Fruit fly (Drosophila melanogaster) whole organism, wandering third instar larva: ENCODE measurements around the gene CG4592.
A peak's percentile ranks its signal among the peaks of the same experiment; 100 is the strongest.

Experiments used
- Abd-B ChIP-seq: fragments of >200 bp; optimal IDR thresholded peaks from 2 replicates; lab custom pipeline; 2017; ENCODE audit warnings: missing biosample characterization, missing genetic modification characterization
- CG32264 ChIP-seq: fragments of 200-800 bp; sonication (Bioruptor generic); optimal IDR thresholded peaks from 2 replicates; lab custom pipeline; 2016; ENCODE audit warnings: missing biosample characterization, missing genetic modification characterization
- CG9705 ChIP-seq: fragments of 200-800 bp; sonication (Bioruptor generic); optimal IDR thresholded peaks from 2 replicates; lab custom pipeline; 2018; ENCODE audit warnings: missing biosample characterization, mild to moderate bottlenecking, missing genetic modification characterization
- CrebA ChIP-seq: fragments of 200-800 bp; sonication (Bioruptor generic); optimal IDR thresholded peaks from 2 replicates; lab custom pipeline; 2016; ENCODE audit warnings: missing biosample characterization, mild to moderate bottlenecking, missing genetic modification characterization, borderline replicate concordance
- Dfd ChIP-seq: fragments of >200 bp; optimal IDR thresholded peaks from 2 replicates; lab custom pipeline; 2017; ENCODE audit warnings: missing biosample characterization, missing genetic modification characterization
- Dif ChIP-seq: fragments of 200-275, 200-300 bp; sonication (Bioruptor generic); optimal IDR thresholded peaks from 2 replicates; lab custom pipeline; 2018; ENCODE audit warnings: missing biosample characterization, missing genetic modification characterization; ENCODE audit not compliant: partially characterized antibody
- GATAd ChIP-seq: sonication (Bioruptor generic); optimal IDR thresholded peaks from 2 replicates; lab custom pipeline; 2016; ENCODE audit warnings: missing biosample characterization, missing genetic modification characterization
- HLH106 ChIP-seq: fragments of 200-800 bp; optimal IDR thresholded peaks from 3 replicates; lab custom pipeline; 2019; ENCODE audit warnings: missing biosample characterization, mild to moderate bottlenecking, missing genetic modification characterization, moderate library complexity
- Hnf4 ChIP-seq: fragments of 200-800 bp; sonication (Bioruptor generic); optimal IDR thresholded peaks from 2 replicates; lab custom pipeline; 2016; ENCODE audit warnings: missing biosample characterization, mild to moderate bottlenecking, missing genetic modification characterization
- Hr78 ChIP-seq: fragments of >200 bp; optimal IDR thresholded peaks from 2 replicates; lab custom pipeline; 2017; ENCODE audit warnings: missing biosample characterization, missing genetic modification characterization
- Hr83 ChIP-seq: fragments of 200-300 bp; sonication (Bioruptor generic); optimal IDR thresholded peaks from 2 replicates; lab custom pipeline; 2016; ENCODE audit warnings: missing biosample characterization, mild to moderate bottlenecking, missing genetic modification characterization, moderate library complexity; ENCODE audit not compliant: poor library complexity, severe bottlenecking
- Jra ChIP-seq: sonication (Bioruptor generic); optimal IDR thresholded peaks from 2 replicates; lab custom pipeline; 2016; ENCODE audit warnings: missing biosample characterization, missing genetic modification characterization
- Mio ChIP-seq: sonication (Bioruptor generic); optimal IDR thresholded peaks from 2 replicates; lab custom pipeline; 2016; ENCODE audit warnings: missing biosample characterization, missing genetic modification characterization
- Myc ChIP-seq: fragments of >200 bp; optimal IDR thresholded peaks from 2 replicates; lab custom pipeline; 2017
- N ChIP-seq: fragments of >200 bp; optimal IDR thresholded peaks from 2 replicates; lab custom pipeline; 2018; ENCODE audit warnings: missing biosample characterization, missing external identifiers, missing genetic modification characterization
- OdsH ChIP-seq: fragments of 200-800 bp; sonication (Bioruptor generic); optimal IDR thresholded peaks from 2 replicates; lab custom pipeline; 2016; ENCODE audit warnings: missing biosample characterization, mild to moderate bottlenecking, missing genetic modification characterization
- Rel ChIP-seq, 2 experiments: fragments of 200-800 bp; sonication (Bioruptor generic) in 1 of 2; optimal IDR thresholded peaks; 2 replicates in 1 of 2; 3 replicates in 1 of 2; lab custom pipeline; 2016 to 2019; ENCODE audit warnings: mild to moderate bottlenecking in 2 of 2, missing biosample characterization in 2 of 2, missing genetic modification characterization in 2 of 2, moderate library complexity in 1 of 2
- Sp1 ChIP-seq: fragments of 200-800 bp; sonication (Bioruptor generic); optimal IDR thresholded peaks from 3 replicates; lab custom pipeline; 2019; ENCODE audit warnings: missing biosample characterization, mild to moderate bottlenecking, missing genetic modification characterization, moderate library complexity
- Vsx2 ChIP-seq: fragments of 200-300, 225-300 bp; sonication (Bioruptor generic); optimal IDR thresholded peaks from 2 replicates; lab custom pipeline; 2018; ENCODE audit warnings: missing biosample characterization, missing genetic modification characterization; ENCODE audit not compliant: partially characterized antibody
- br ChIP-seq: fragments of 200-800 bp; sonication (Bioruptor generic); optimal IDR thresholded peaks from 2 replicates; lab custom pipeline; 2016; ENCODE audit warnings: missing biosample characterization, missing genetic modification characterization
- brk ChIP-seq: fragments of 200-800 bp; sonication (Bioruptor generic); optimal IDR thresholded peaks from 2 replicates; lab custom pipeline; 2016; ENCODE audit warnings: missing biosample characterization, mild to moderate bottlenecking, missing genetic modification characterization
- dl ChIP-seq, 2 experiments: fragments of 175-275, 200-275 bp in 1 of 2; fragments of 200-275 bp in 1 of 2; sonication (Bioruptor generic); optimal IDR thresholded peaks; lab custom pipeline; 2018; ENCODE audit warnings: mild to moderate bottlenecking in 2 of 2, missing biosample characterization in 2 of 2, missing genetic modification characterization in 2 of 2, moderate library complexity in 2 of 2; ENCODE audit not compliant: partially characterized antibody in 2 of 2, insufficient read depth in 1 of 2
- dmrt93B ChIP-seq: fragments of 200-800 bp; sonication (Bioruptor generic); optimal IDR thresholded peaks from 2 replicates; lab custom pipeline; 2018; ENCODE audit warnings: missing biosample characterization, mild to moderate bottlenecking, missing genetic modification characterization
- dsf ChIP-seq: sonication (Bioruptor generic); optimal IDR thresholded peaks from 2 replicates; lab custom pipeline; 2016; ENCODE audit warnings: missing biosample characterization, missing genetic modification characterization, borderline replicate concordance
- ey ChIP-seq: fragments of 200-800 bp; sonication (Bioruptor generic); optimal IDR thresholded peaks from 2 replicates; lab custom pipeline; 2016; ENCODE audit warnings: missing biosample characterization, missing genetic modification characterization
- foxo ChIP-seq, 2 experiments: fragments of 200-800 bp; sonication (Bioruptor generic); optimal IDR thresholded peaks; 2 replicates in 1 of 2; 3 replicates in 1 of 2; lab custom pipeline; 2016 to 2017; ENCODE audit warnings: missing biosample characterization in 2 of 2, missing genetic modification characterization in 2 of 2
- fru ChIP-seq: fragments of 200-800 bp; sonication (Bioruptor generic); optimal IDR thresholded peaks from 3 replicates; lab custom pipeline; 2016; ENCODE audit warnings: missing biosample characterization, mild to moderate bottlenecking, missing genetic modification characterization
- h ChIP-seq: fragments of 200-800 bp; sonication (Bioruptor generic); optimal IDR thresholded peaks from 3 replicates; lab custom pipeline; 2016; ENCODE audit warnings: missing biosample characterization, mild to moderate bottlenecking, missing genetic modification characterization
- jim ChIP-seq: fragments of 175-275, 200-325 bp; sonication (Bioruptor generic); optimal IDR thresholded peaks from 2 replicates; lab custom pipeline; 2016; ENCODE audit warnings: missing biosample characterization, mild to moderate bottlenecking, missing genetic modification characterization
- lola ChIP-seq: fragments of >200 bp; optimal IDR thresholded peaks from 2 replicates; lab custom pipeline; 2017; ENCODE audit warnings: missing biosample characterization, missing genetic modification characterization
- pan ChIP-seq: fragments of >200 bp; optimal IDR thresholded peaks from 2 replicates; lab custom pipeline; 2017
- psq ChIP-seq: fragments of 200-800 bp; sonication (Bioruptor generic); optimal IDR thresholded peaks from 3 replicates; lab custom pipeline; 2017; ENCODE audit warnings: missing biosample characterization, mild to moderate bottlenecking, missing genetic modification characterization, moderate library complexity
- rgr ChIP-seq: fragments of 200-800 bp; sonication (Bioruptor generic); optimal IDR thresholded peaks from 3 replicates; lab custom pipeline; 2016; ENCODE audit warnings: missing biosample characterization, mild to moderate bottlenecking, missing genetic modification characterization
- sage ChIP-seq: fragments of 200-800 bp; sonication (Bioruptor generic); optimal IDR thresholded peaks from 2 replicates; lab custom pipeline; 2016; ENCODE audit warnings: missing biosample characterization, mild to moderate bottlenecking, missing genetic modification characterization
- sv ChIP-seq: fragments of 200-800 bp; sonication (Bioruptor generic); optimal IDR thresholded peaks from 3 replicates; lab custom pipeline; 2016; ENCODE audit warnings: missing biosample characterization, missing genetic modification characterization
- tai ChIP-seq: sonication (Bioruptor generic); optimal IDR thresholded peaks from 2 replicates; lab custom pipeline; 2016; ENCODE audit warnings: missing biosample characterization, missing genetic modification characterization
- usp ChIP-seq: fragments of >200 bp; optimal IDR thresholded peaks from 2 replicates; lab custom pipeline; 2017; ENCODE audit warnings: missing biosample characterization, missing genetic modification characterization
- woc ChIP-seq: sonication (Bioruptor generic); optimal IDR thresholded peaks from 2 replicates; lab custom pipeline; 2016; ENCODE audit warnings: missing biosample characterization, mild to moderate bottlenecking, missing genetic modification characterization

Gene CG4592

DNA sequence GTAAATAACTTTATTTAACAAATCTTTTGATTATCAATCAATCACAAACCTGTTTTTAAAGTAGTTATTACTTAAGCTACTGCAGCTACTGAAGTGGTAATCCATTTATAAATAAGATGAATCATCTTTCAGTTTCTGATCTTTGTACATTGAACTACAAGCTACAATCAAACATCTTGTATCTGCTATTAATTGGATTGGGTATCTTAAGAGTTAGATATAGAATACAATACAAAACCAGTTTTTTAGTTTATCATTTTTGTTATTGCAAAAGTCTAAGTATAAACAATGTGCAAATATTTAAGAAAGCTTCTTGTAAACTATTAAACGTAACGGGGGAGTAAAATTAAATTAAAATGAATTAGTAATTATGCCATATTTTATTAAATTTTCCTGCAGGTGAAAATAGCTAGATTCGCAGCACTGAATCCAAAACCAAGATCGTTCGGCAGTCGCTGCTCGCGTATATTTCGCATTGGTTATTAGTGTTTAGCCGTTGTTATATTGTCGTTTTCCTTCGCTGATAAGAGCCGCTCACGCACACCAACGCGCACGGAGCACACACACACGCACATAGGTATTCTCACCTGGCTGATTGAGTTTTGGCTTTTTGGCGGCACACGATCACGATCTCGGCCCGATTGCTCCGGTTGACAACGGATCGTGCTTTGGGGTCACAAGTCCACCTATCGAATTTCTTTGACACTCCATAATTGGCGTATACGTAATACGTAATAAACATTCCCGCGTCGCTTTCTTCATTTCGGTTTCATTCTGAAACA lies 26.5 kb downstream of the CG4592 start:
- TF ChIP-seq Abd-B (GFP tag; lab: Kevin White, UChicago) (no peak), Myc (peak; percentile 98), Hr83 (GFP tag; lab: Kevin White, UChicago) (peak; percentile 42), woc (GFP tag; lab: Kevin White, UChicago) (peak; percentile 40), Hnf4 (GFP tag; lab: Kevin White, UChicago) (peak; percentile 39), GATAd (no peak), Rel (GFP tag; optimal IDR thresholded peaks at IDR 0.05; lab: Kevin White, UChicago) (peak; percentile 48), Rel (tag; optimal IDR thresholded peaks at IDR 0.05; lab: Kevin White, UChicago) (peak; percentile 33), h (GFP tag; lab: Kevin White, UChicago) (peak; percentile 85)

DNA sequence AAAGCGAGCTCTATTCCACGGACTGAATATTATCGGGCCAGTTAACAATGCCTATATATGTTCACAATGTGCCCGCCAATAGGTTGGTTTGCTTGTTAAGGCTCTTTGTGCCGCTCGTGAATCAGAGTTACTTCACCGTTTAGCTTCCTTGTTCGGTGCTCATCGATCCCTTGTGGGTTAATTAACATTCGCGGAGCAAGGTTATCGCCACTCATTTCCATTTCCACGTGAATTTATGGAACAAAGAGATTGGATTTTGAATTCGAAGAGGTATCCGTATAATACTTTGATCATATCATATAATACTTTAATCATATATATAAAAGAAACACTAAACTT lies 27.1 kb downstream of the CG4592 start:
- TF ChIP-seq Jra (GFP tag; lab: Kevin White, UChicago) (no peak), h (GFP tag; lab: Kevin White, UChicago) (peak; percentile 57)

DNA sequence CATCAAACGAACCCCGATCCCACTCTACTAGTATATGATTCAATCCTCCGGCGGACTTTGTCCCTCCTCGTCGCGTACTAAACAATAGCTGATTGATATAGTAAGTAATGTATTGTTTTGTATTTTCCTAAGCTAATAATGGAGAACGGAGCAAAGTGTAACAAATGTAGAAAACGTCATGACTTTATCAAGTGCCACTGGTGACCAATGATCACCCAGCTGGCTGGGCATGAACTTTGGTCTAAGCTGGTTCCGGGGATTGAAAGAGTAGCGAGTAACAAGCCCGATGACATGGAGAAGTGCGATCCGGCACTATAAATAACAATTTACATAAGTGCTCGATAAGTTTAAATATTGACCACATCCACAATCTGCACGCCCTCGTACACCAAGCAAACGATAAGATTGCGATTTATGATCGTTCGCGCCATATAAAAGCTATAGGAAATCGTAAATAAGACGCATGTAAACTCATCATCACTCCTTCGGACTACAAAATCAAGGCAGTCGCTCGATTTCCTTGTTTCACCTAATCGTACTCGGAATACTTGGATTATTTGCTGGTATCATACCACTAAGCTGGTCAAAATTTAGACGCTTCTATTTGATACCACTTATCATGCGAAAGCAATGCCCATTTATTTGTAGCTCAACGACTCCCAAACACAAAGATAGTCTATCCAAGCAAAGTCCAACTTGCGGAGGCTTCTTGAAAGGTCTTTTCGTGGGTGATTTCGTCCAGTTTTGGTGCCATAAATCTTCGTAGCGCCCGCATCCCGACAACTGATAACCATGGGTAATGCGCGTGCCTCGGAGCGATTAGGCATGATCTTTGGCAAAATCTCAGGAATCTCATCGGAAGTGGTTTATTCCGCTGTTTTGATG lies 28.0 kb downstream of the CG4592 start:
- peak; percentile 1 for TF ChIP-seq Sp1
- no peak for TF ChIP-seq lola
- no peak for TF ChIP-seq br (GFP tag; lab: Kevin White, UChicago)
- peak; percentile 28 for TF ChIP-seq h (GFP tag; lab: Kevin White, UChicago)
- no peak for TF ChIP-seq Hr78 (GFP tag; lab: Kevin White, UChicago)
- no peak for TF ChIP-seq CG32264

dm6 chr2L:9954119-9954518 lies 32.7 kb downstream of the CG4592 start, which contains the start of the genes CG13126 and CG4709:
TSS of gene CG13126 (minus strand) at chr2L:9954181.
TSS of gene CG4709 (plus strand) at chr2L:9954325.
- TF ChIP-seq sv (peak; percentile 77), Hnf4 (GFP tag; lab: Kevin White, UChicago) (peak; percentile 81), tai (GFP tag; lab: Kevin White, UChicago) (no peak), usp (GFP tag; lab: Kevin White, UChicago) (no peak), brk (GFP tag; lab: Kevin White, UChicago) (peak; percentile 93), dmrt93B (peak; percentile 79), N (GFP tag; lab: Kevin White, UChicago) (no peak), GATAd (peak; percentile 54), h (GFP tag; lab: Kevin White, UChicago) (peak; percentile 91), psq (peak; percentile 87), sage (GFP tag; lab: Kevin White, UChicago) (peak; percentile 85), br (GFP tag; lab: Kevin White, UChicago) (peak; percentile 71), CrebA (no peak), foxo (GFP tag; optimal IDR thresholded peaks at IDR 0.05; lab: Kevin White, UChicago) (peak in 1 of 2 experiments; percentile 92), ey (peak; percentile 75), Myc (peak; percentile 32), woc (GFP tag; lab: Kevin White, UChicago) (peak; percentile 85), rgr (GFP tag; lab: Kevin White, UChicago) (peak; percentile 93), Dfd (GFP tag; lab: Kevin White, UChicago) (no peak), CG32264 (no peak), Mio (no peak), Jra (GFP tag; lab: Kevin White, UChicago) (peak; percentile 42), jim (GFP tag; lab: Kevin White, UChicago) (no peak), Sp1 (peak; percentile 94), Rel (GFP tag; optimal IDR thresholded peaks at IDR 0.05; lab: Kevin White, UChicago) (peak; percentile 27), Rel (tag; optimal IDR thresholded peaks at IDR 0.05; lab: Kevin White, UChicago) (peak; percentile 77), dl (GFP tag; optimal IDR thresholded peaks at IDR 0.05; lab: Kevin White, UChicago; ENCODE audit: insufficient read depth in 1 of 2, partially characterized antibody in 2 of 2) (no peak), Hr83 (GFP tag; lab: Kevin White, UChicago) (peak; percentile 73), pan (no peak), lola (no peak), Dif (GFP tag; lab: Kevin White, UChicago) (no peak), fru (GFP tag; lab: Kevin White, UChicago) (peak; percentile 79), CG9705 (GFP tag; lab: Kevin White, UChicago) (peak; percentile 69), Hr78 (GFP tag; lab: Kevin White, UChicago) (no peak), dsf (GFP tag; lab: Kevin White, UChicago) (peak; percentile 58), Abd-B (GFP tag; lab: Kevin White, UChicago) (no peak), HLH106 (peak; percentile 95), Vsx2 (no peak), OdsH (GFP tag; lab: Kevin White, UChicago) (peak; percentile 89)
